Worm (Caenorhabditis elegans) whole organism, L2 larva: Measurements from ENCODE around the gene D1054.8.

Source experiments
- lin-39 ChIP-seq: fragments of 150-350 bp; optimal IDR thresholded peaks from 2 replicates; lab custom pipeline; 2014; ENCODE audit warnings: missing biosample characterization, missing genetic modification reagents, missing genetic modification characterization
- nhr-11 ChIP-seq: fragments of 150-350 bp; optimal IDR thresholded peaks from 2 replicates; lab custom pipeline; 2014; ENCODE audit warnings: missing biosample characterization, missing genetic modification characterization
- nhr-25 ChIP-seq: fragments of 150-350 bp; sonication (generic microtip); optimal IDR thresholded peaks from 3 replicates; lab custom pipeline; 2014; ENCODE audit warnings: missing biosample characterization, missing genetic modification characterization

- TF ChIP-seq lin-39 (no peak), nhr-25 (tag; lab: Kevin White, UChicago) (no peak), nhr-11 (tag; lab: Kevin White, UChicago) (no peak)
Observed at ce11 chrV:10802060-10802459, 17.9 kb downstream of the D1054.8 start.
